Worm (Caenorhabditis elegans) whole organism, L1 larva: ENCODE data around the gene del-8.
"Not testable (repeated sequence)": the region's sequence is repeated elsewhere in the genome, so short reads cannot be mapped to it uniquely, and the experiment has no call there.

ENCODE experiments used
- ama-1 ChIP-seq: fragments of 150-350 bp; optimal IDR thresholded peaks from 2 replicates; lab custom pipeline; 2014
- ceh-82 ChIP-seq, 3 experiments: fragments of 150-350 bp in 1 of 3; sonication (generic microtip) in 2 of 3; optimal IDR thresholded peaks; 2 replicates each; lab custom pipeline; 2014 to 2017; ENCODE audit warnings: missing biosample characterization in 3 of 3, missing genetic modification characterization in 3 of 3
- ceh-90 ChIP-seq: sonication (generic microtip); optimal IDR thresholded peaks from 2 replicates; lab custom pipeline; 2016; ENCODE audit warnings: missing genetic modification characterization, missing compliant biosample characterization
- elt-2 ChIP-seq: sonication (generic microtip); optimal IDR thresholded peaks from 2 replicates; lab custom pipeline; 2016; ENCODE audit warnings: missing genetic modification characterization, mild to moderate bottlenecking, inconsistent platforms, missing compliant biosample characterization, missing genetic modification reagents
- hlh-17 ChIP-seq: fragments of 200-800 bp; sonication (Bioruptor generic); optimal IDR thresholded peaks from 2 replicates; lab custom pipeline; 2018; ENCODE audit warnings: missing genetic modification characterization, mild to moderate bottlenecking, missing compliant biosample characterization, moderate library complexity, borderline replicate concordance
- lin-13 ChIP-seq: fragments of 150-350 bp; optimal IDR thresholded peaks from 2 replicates; lab custom pipeline; 2014; ENCODE audit warnings: missing biosample characterization, missing genetic modification reagents, missing genetic modification characterization
- lsy-2 ChIP-seq, 2 experiments: fragments of 150-350 bp; optimal IDR thresholded peaks; 2 replicates each; lab custom pipeline; 2014; ENCODE audit warnings: missing biosample characterization in 2 of 2, missing genetic modification characterization in 2 of 2
- tbx-2 ChIP-seq: sonication (generic microtip); optimal IDR thresholded peaks from 2 replicates; lab custom pipeline; 2016; ENCODE audit warnings: missing genetic modification characterization, missing compliant biosample characterization
- tlp-1 ChIP-seq: fragments of 150-350 bp; optimal IDR thresholded peaks from 2 replicates; lab custom pipeline; 2014; ENCODE audit warnings: missing biosample characterization, missing genetic modification characterization
- unc-130 ChIP-seq: fragments of 150-350 bp; optimal IDR thresholded peaks from 2 replicates; lab custom pipeline; 2017; ENCODE audit warnings: missing biosample characterization, missing genetic modification characterization, inconsistent platforms

DNA sequence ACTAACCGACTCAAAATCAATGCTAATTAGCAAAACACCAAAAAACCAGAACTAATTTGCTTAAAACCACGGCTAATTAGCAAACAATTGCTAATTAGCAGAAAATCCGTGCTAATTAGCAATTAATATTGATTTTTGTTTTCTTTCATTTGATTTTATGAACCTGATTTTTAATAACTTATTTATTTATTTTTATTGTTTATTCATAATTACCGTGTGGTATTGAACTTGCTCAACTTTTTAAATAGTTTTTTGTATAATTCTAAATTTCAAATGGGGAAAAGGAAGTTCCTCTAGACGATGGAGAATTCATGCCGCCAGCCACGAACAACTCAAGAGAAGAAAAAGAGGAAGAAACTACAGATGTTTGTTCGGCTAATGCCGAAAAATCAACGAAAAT is 36.6 kb downstream of the del-8 start, which contains the start of gene F34H10.1:
- not testable (repeated sequence) for TF ChIP-seq ama-1 (lab: Kevin White, UChicago); ceh-90 (tag; lab: Kevin White, UChicago); tbx-2 (tag; lab: Kevin White, UChicago); lsy-2 (tag; optimal IDR thresholded peaks at IDR 0.05; lab: Kevin White, UChicago); lin-13 (GFP tag; lab: Kevin White, UChicago); hlh-17 (GFP tag; lab: Kevin White, UChicago); elt-2 (tag; lab: Kevin White, UChicago); ceh-82 (tag; optimal IDR thresholded peaks at IDR 0.05; lab: Kevin White, UChicago); tlp-1 (tag; lab: Kevin White, UChicago); unc-130 (tag; lab: Kevin White, UChicago)
